Fruit fly (Drosophila melanogaster) whole organism, embryonic: Measurements from ENCODE around the gene CG1024.
A peak's percentile ranks its signal among the peaks of the same experiment; 100 is the strongest.

Source experiments
- ATbp ChIP-seq: fragments of 200-800 bp; sonication (Bioruptor generic); optimal IDR thresholded peaks from 2 replicates; lab custom pipeline; 2017; ENCODE audit warnings: missing biosample characterization, mild to moderate bottlenecking, missing genetic modification characterization, missing genetic modification reagents
- CG10274 ChIP-seq: fragments of 200-800 bp; sonication (Bioruptor generic); optimal IDR thresholded peaks from 3 replicates; lab custom pipeline; 2017; ENCODE audit warnings: missing biosample characterization, mild to moderate bottlenecking, missing genetic modification characterization
- CG10366 ChIP-seq: fragments of 200-800 bp; sonication (Bioruptor generic); IDR thresholded peaks from 2 replicates; pipeline ENCODE4 v1.3.6; 2022; ENCODE audit warnings: missing biosample characterization, missing genetic modification characterization
- CG16813 ChIP-seq: fragments of 200-800 bp; sonication (Bioruptor generic); IDR thresholded peaks from 3 replicates; pipeline ENCODE4 v1.3.6; 2022; ENCODE audit warnings: missing biosample characterization, missing genetic modification characterization; ENCODE audit not compliant: partially characterized antibody
- CG17328 ChIP-seq: fragments of 200-800 bp; sonication (Bioruptor generic); IDR thresholded peaks from 2 replicates; pipeline ENCODE4 v1.3.6; 2022; ENCODE audit warnings: missing biosample characterization, missing genetic modification characterization
- CG1832 ChIP-seq: fragments of 200-800 bp; sonication (Bioruptor generic); optimal IDR thresholded peaks from 2 replicates; lab custom pipeline; 2017; ENCODE audit warnings: missing biosample characterization, mild to moderate bottlenecking, missing genetic modification characterization, inconsistent platforms
- CG18476 ChIP-seq: fragments of 200-800 bp; sonication (Bioruptor generic); optimal IDR thresholded peaks from 2 replicates; lab custom pipeline; 2016; ENCODE audit warnings: missing biosample characterization, mild to moderate bottlenecking, missing genetic modification characterization
- CG2199 ChIP-seq: fragments of 200-800 bp; sonication (Bioruptor generic); IDR thresholded peaks from 3 replicates; pipeline ENCODE4 v1.3.6; 2022; ENCODE audit warnings: missing biosample characterization, missing genetic modification characterization
- CG2875 ChIP-seq: fragments of 200-800 bp; sonication (Bioruptor generic); optimal IDR thresholded peaks from 2 replicates; lab custom pipeline; 2017; ENCODE audit warnings: missing biosample characterization, mild to moderate bottlenecking, missing genetic modification characterization, missing genetic modification reagents
- CG30403 ChIP-seq: fragments of 200-800 bp; sonication (Bioruptor generic); optimal IDR thresholded peaks from 3 replicates; lab custom pipeline; 2016; ENCODE audit warnings: missing biosample characterization, missing genetic modification characterization
- CG33557 ChIP-seq: fragments of 200-800 bp; sonication (Bioruptor generic); optimal IDR thresholded peaks from 2 replicates; lab custom pipeline; 2019; ENCODE audit warnings: missing biosample characterization, mild to moderate bottlenecking, missing genetic modification characterization, moderate library complexity
- CG3726 ChIP-seq: fragments of 200-800 bp; sonication (Bioruptor generic); IDR thresholded peaks from 3 replicates; pipeline ENCODE4, ENCODE4 v1.3.6; 2022; ENCODE audit warnings: missing biosample characterization, missing genetic modification characterization
- CG7556 ChIP-seq: fragments of 200-800 bp; sonication (Bioruptor generic); optimal IDR thresholded peaks from 2 replicates; lab custom pipeline; 2017; ENCODE audit warnings: missing biosample characterization, mild to moderate bottlenecking, missing genetic modification characterization
- CG7786 ChIP-seq: fragments of 200-800 bp; sonication (Bioruptor generic); optimal IDR thresholded peaks from 2 replicates; lab custom pipeline; 2016; ENCODE audit warnings: missing biosample characterization, missing genetic modification characterization
- CG9876 ChIP-seq: fragments of 200-800 bp; sonication (Bioruptor generic); optimal IDR thresholded peaks from 2 replicates; lab custom pipeline; 2016; ENCODE audit warnings: missing biosample characterization, missing genetic modification characterization
- CTCF ChIP-seq: fragments of 200-800 bp; sonication (Bioruptor generic); optimal IDR thresholded peaks from 2 replicates; lab custom pipeline; 2017; ENCODE audit warnings: missing biosample characterization, mild to moderate bottlenecking, missing genetic modification characterization, moderate library complexity
- D ChIP-seq, 2 experiments: fragments of 200-800 bp in 1 of 2; fragments of >200 bp in 1 of 2; sonication (Bioruptor generic) in 1 of 2; optimal IDR thresholded peaks; 2 replicates in 1 of 2; 3 replicates in 1 of 2; lab custom pipeline; 2017; ENCODE audit warnings: mild to moderate bottlenecking in 1 of 2, missing biosample characterization in 1 of 2, missing genetic modification characterization in 1 of 2, missing genetic modification reagents in 1 of 2
- Dbx ChIP-seq: fragments of 200-800 bp; sonication (Bioruptor generic); IDR thresholded peaks from 3 replicates; pipeline ENCODE4 v1.3.6; 2022; ENCODE audit warnings: missing biosample characterization, missing genetic modification characterization
- Dll ChIP-seq: fragments of 200-800 bp; sonication (Bioruptor generic); IDR thresholded peaks from 4 replicates; pipeline ENCODE4 v1.3.6; 2022; ENCODE audit warnings: missing biosample characterization, missing genetic modification characterization; ENCODE audit not compliant: partially characterized antibody
- Fer3 ChIP-seq: fragments of 200-800 bp; sonication (Bioruptor generic); optimal IDR thresholded peaks from 2 replicates; lab custom pipeline; 2018; ENCODE audit warnings: missing biosample characterization, mild to moderate bottlenecking, missing genetic modification characterization, moderate library complexity
- H2.0 ChIP-seq: fragments of 200-800 bp; sonication (Bioruptor generic); IDR thresholded peaks from 2 replicates; pipeline ENCODE4 v1.3.6; 2022; ENCODE audit warnings: missing biosample characterization, missing genetic modification characterization
- Hmr ChIP-seq: fragments of 200-800 bp; sonication (Bioruptor generic); optimal IDR thresholded peaks from 3 replicates; lab custom pipeline; 2017; ENCODE audit warnings: mild to moderate bottlenecking, missing biosample characterization, missing genetic modification reagents, missing genetic modification characterization
- Jarid2 ChIP-seq: fragments of 200-800 bp; sonication (Bioruptor generic); optimal IDR thresholded peaks from 3 replicates; lab custom pipeline; 2017; ENCODE audit warnings: mild to moderate bottlenecking, missing biosample characterization, missing genetic modification reagents, missing genetic modification characterization
- Lhr ChIP-seq: fragments of 200-800 bp; sonication (Bioruptor generic); optimal IDR thresholded peaks from 3 replicates; lab custom pipeline; 2017; ENCODE audit warnings: mild to moderate bottlenecking, missing biosample characterization, missing genetic modification reagents, missing genetic modification characterization
- Med ChIP-seq: fragments of 200-800 bp; sonication (Bioruptor generic); peaks from one replicate; lab custom pipeline; 2016; ENCODE audit warnings: missing biosample characterization, missing genetic modification characterization, mild to moderate bottlenecking, inconsistent platforms, moderate library complexity
- Myb ChIP-seq: fragments of 200-800 bp; sonication (Bioruptor generic); optimal IDR thresholded peaks from 2 replicates; lab custom pipeline; 2016; ENCODE audit warnings: missing biosample characterization, missing genetic modification characterization
- Nf-YC ChIP-seq: fragments of 200-800 bp; optimal IDR thresholded peaks from 3 replicates; lab custom pipeline; 2019; ENCODE audit warnings: missing biosample characterization, mild to moderate bottlenecking, missing genetic modification characterization, moderate library complexity
- Ptx1 ChIP-seq: fragments of 200-800 bp; sonication (Bioruptor generic); IDR thresholded peaks from 2 replicates; pipeline ENCODE4 v1.3.6; 2022; ENCODE audit warnings: missing biosample characterization, missing genetic modification characterization
- Sin3A ChIP-seq: fragments of >200 bp; optimal IDR thresholded peaks from 2 replicates; lab custom pipeline; 2018
- Ssrp ChIP-seq: fragments of 200-800 bp; sonication (Bioruptor generic); optimal IDR thresholded peaks from 2 replicates; lab custom pipeline; 2018; ENCODE audit warnings: missing biosample characterization, mild to moderate bottlenecking, missing genetic modification characterization, moderate library complexity
- Xrp1 ChIP-seq: fragments of 200-800 bp; sonication (Bioruptor generic); IDR thresholded peaks from 2 replicates; pipeline ENCODE4 v1.3.6; 2022; ENCODE audit warnings: missing biosample characterization, missing genetic modification characterization
- az2 ChIP-seq: fragments of 200-800 bp; sonication (Bioruptor generic); optimal IDR thresholded peaks from 3 replicates; lab custom pipeline; 2016; ENCODE audit warnings: missing biosample characterization, missing genetic modification characterization
- chinmo ChIP-seq: fragments of 200-800 bp; sonication (Bioruptor generic); IDR thresholded peaks from 4 replicates; pipeline ENCODE4 v1.3.6; 2022; ENCODE audit warnings: missing biosample characterization, missing genetic modification characterization; ENCODE audit not compliant: partially characterized antibody
- emc ChIP-seq: fragments of 200-800 bp; sonication (Bioruptor generic); optimal IDR thresholded peaks from 2 replicates; lab custom pipeline; 2016; ENCODE audit warnings: missing biosample characterization, missing genetic modification characterization
- eve ChIP-seq, 2 experiments: fragments of >200 bp; optimal IDR thresholded peaks; 2 replicates each; lab custom pipeline; 2017; ENCODE audit warnings: missing biosample characterization in 2 of 2, missing genetic modification characterization in 2 of 2
- gce ChIP-seq: fragments of 200-800 bp; sonication (Bioruptor generic); IDR thresholded peaks from 3 replicates; pipeline ENCODE4 v1.3.6; 2022; ENCODE audit warnings: missing biosample characterization, missing genetic modification characterization
- gcm2 ChIP-seq: fragments of 200-800 bp; sonication (Bioruptor generic); optimal IDR thresholded peaks from 2 replicates; lab custom pipeline; 2016; ENCODE audit warnings: missing biosample characterization, missing genetic modification characterization
- gfzf ChIP-seq: fragments of 200-800 bp; sonication (Bioruptor generic); optimal IDR thresholded peaks from 2 replicates; lab custom pipeline; 2016; ENCODE audit warnings: missing biosample characterization, mild to moderate bottlenecking, missing genetic modification characterization, moderate library complexity
- gro ChIP-seq: fragments of 200-800 bp; sonication (Bioruptor generic); optimal IDR thresholded peaks from 2 replicates; lab custom pipeline; 2016; ENCODE audit warnings: missing biosample characterization, missing genetic modification characterization
- hkb ChIP-seq, 2 experiments: fragments of 200-800 bp in 1 of 2; fragments of >200 bp in 1 of 2; sonication (Bioruptor generic) in 1 of 2; IDR thresholded peaks in 1 of 2; optimal IDR thresholded peaks in 1 of 2; 2 replicates each; pipeline versions ENCODE4 v1.3.6 to Lab custom; 2017 to 2022; ENCODE audit warnings: missing biosample characterization in 1 of 2, missing genetic modification characterization in 1 of 2
- hth ChIP-seq: fragments of >200 bp; optimal IDR thresholded peaks from 2 replicates; lab custom pipeline; 2017; ENCODE audit warnings: inconsistent platforms
- jing ChIP-seq: fragments of 200-800 bp; sonication (Bioruptor generic); optimal IDR thresholded peaks from 2 replicates; lab custom pipeline; 2018; ENCODE audit warnings: missing biosample characterization, mild to moderate bottlenecking, missing genetic modification characterization
- lilli ChIP-seq: fragments of 200-800 bp; sonication (Bioruptor generic); optimal IDR thresholded peaks from 3 replicates; lab custom pipeline; 2016; ENCODE audit warnings: missing biosample characterization, missing genetic modification characterization
- sisA ChIP-seq: fragments of 200-800 bp; sonication (Bioruptor generic); IDR thresholded peaks from 2 replicates; pipeline ENCODE4 v1.3.6; 2022; ENCODE audit warnings: missing biosample characterization, missing genetic modification characterization
- tio ChIP-seq: fragments of 200-800 bp; sonication (Bioruptor generic); optimal IDR thresholded peaks from 2 replicates; lab custom pipeline; 2017; ENCODE audit warnings: missing biosample characterization, missing genetic modification characterization, inconsistent platforms

CG1024 gene

dm6 chr3R:6397611-6398092 is 17.5 kb upstream of the CG1024 start (continued):
- TF ChIP-seq emc (GFP tag; lab: Kevin White, UChicago) (no peak), CG7556 (GFP tag; lab: Kevin White, UChicago) (peak; percentile 11), Sin3A (lab: Kevin White, UChicago) (no peak), Myb (no peak), CG16813 (GFP tag; lab: Robert Waterston, UW) (peak; percentile 47; the same call in 2 of the 3 replicates), ATbp (peak; percentile 35), gro (GFP tag; lab: Kevin White, UChicago) (no peak), D (optimal IDR thresholded peaks at IDR 0.05; lab: Kevin White, UChicago) (no peak), D (GFP tag; optimal IDR thresholded peaks at IDR 0.05; lab: Kevin White, UChicago) (no peak), Fer3 (peak; percentile 27), CG1832 (GFP tag; lab: Kevin White, UChicago) (no peak), CG9876 (no peak), hkb (optimal IDR thresholded peaks at IDR 0.05; lab: Kevin White, UChicago) (no peak), hkb (GFP tag; IDR thresholded peaks at IDR 0.05; lab: Robert Waterston, UW) (no peak), CG10274 (GFP tag; lab: Kevin White, UChicago) (peak; percentile 23), CG10366 (GFP tag; lab: Robert Waterston, UW) (peak; percentile 32; the same call in 1 of the 2 replicates), H2.0 (GFP tag; lab: Robert Waterston, UW) (no peak), CG33557 (GFP tag; lab: Kevin White, UChicago) (no peak), jing (GFP tag; lab: Kevin White, UChicago) (no peak), gcm2 (no peak), Xrp1 (GFP tag; lab: Robert Waterston, UW) (peak; percentile 28; the same call in 1 of the 2 replicates), tio (no peak), CG7786 (GFP tag; lab: Kevin White, UChicago) (peak; percentile 45), Dbx (GFP tag; lab: Robert Waterston, UW) (no peak), gce (GFP tag; lab: Robert Waterston, UW) (0 out of 3 replicates have a peak, but pooled peaks have one; percentile 14), gfzf (no peak), hth (no peak), Nf-YC (tag; lab: Kevin White, UChicago) (no peak), CTCF (no peak), sisA (GFP tag; lab: Robert Waterston, UW) (no peak; the same call in 1 of the 2 replicates), Hmr (peak; percentile 19), az2 (GFP tag; lab: Kevin White, UChicago) (no peak), Ssrp (tag; lab: Kevin White, UChicago) (peak; percentile 21), Dll (no peak), CG3726 (no peak), eve (GFP tag; optimal IDR thresholded peaks at IDR 0.05; lab: Kevin White, UChicago) (peak in 1 of 2 experiments; percentile 14), CG2875 (GFP tag; lab: Kevin White, UChicago) (no peak), Ptx1 (GFP tag; lab: Robert Waterston, UW) (no peak; the same call in 1 of the 2 replicates), Jarid2 (no peak), CG18476 (no peak), CG30403 (peak; percentile 21), Lhr (no peak)

dm6 chr3R:6396613-6397012 is 16.5 kb upstream of the CG1024 start:
- TF ChIP-seq CG2199 (0 out of 3 replicates have a peak, but pooled peaks have one; percentile 34), Med (GFP tag; lab: Kevin White, UChicago) (peak; percentile 2), CG17328 (no peak), lilli (GFP tag; lab: Kevin White, UChicago) (no peak), chinmo (GFP tag; lab: Robert Waterston, UW) (no peak)
- TF ChIP-seq, all 482 proteins: peak for 2
